Fruit fly (Drosophila melanogaster) whole organism, wandering third instar larva: ENCODE data around the gene Lipt2.

Source experiments
- Dfd ChIP-seq: fragments of >200 bp; optimal IDR thresholded peaks from 2 replicates; lab custom pipeline; 2017; ENCODE audit warnings: missing biosample characterization, missing genetic modification characterization
- GATAd ChIP-seq: sonication (Bioruptor generic); optimal IDR thresholded peaks from 2 replicates; lab custom pipeline; 2016; ENCODE audit warnings: missing biosample characterization, missing genetic modification characterization
- Jra ChIP-seq: sonication (Bioruptor generic); optimal IDR thresholded peaks from 2 replicates; lab custom pipeline; 2016; ENCODE audit warnings: missing biosample characterization, missing genetic modification characterization
- Mio ChIP-seq: sonication (Bioruptor generic); optimal IDR thresholded peaks from 2 replicates; lab custom pipeline; 2016; ENCODE audit warnings: missing biosample characterization, missing genetic modification characterization
- Myc ChIP-seq: fragments of >200 bp; optimal IDR thresholded peaks from 2 replicates; lab custom pipeline; 2017
- Sp1 ChIP-seq: fragments of 200-800 bp; sonication (Bioruptor generic); optimal IDR thresholded peaks from 3 replicates; lab custom pipeline; 2019; ENCODE audit warnings: missing biosample characterization, mild to moderate bottlenecking, missing genetic modification characterization, moderate library complexity
- brk ChIP-seq: fragments of 200-800 bp; sonication (Bioruptor generic); optimal IDR thresholded peaks from 2 replicates; lab custom pipeline; 2016; ENCODE audit warnings: missing biosample characterization, mild to moderate bottlenecking, missing genetic modification characterization
- fru ChIP-seq: fragments of 200-800 bp; sonication (Bioruptor generic); optimal IDR thresholded peaks from 3 replicates; lab custom pipeline; 2016; ENCODE audit warnings: missing biosample characterization, mild to moderate bottlenecking, missing genetic modification characterization
- h ChIP-seq: fragments of 200-800 bp; sonication (Bioruptor generic); optimal IDR thresholded peaks from 3 replicates; lab custom pipeline; 2016; ENCODE audit warnings: missing biosample characterization, mild to moderate bottlenecking, missing genetic modification characterization
- usp ChIP-seq: fragments of >200 bp; optimal IDR thresholded peaks from 2 replicates; lab custom pipeline; 2017; ENCODE audit warnings: missing biosample characterization, missing genetic modification characterization
- woc ChIP-seq: sonication (Bioruptor generic); optimal IDR thresholded peaks from 2 replicates; lab custom pipeline; 2016; ENCODE audit warnings: missing biosample characterization, mild to moderate bottlenecking, missing genetic modification characterization

dm6 chr3R:4471846-4472693 lies 34.9 kb upstream of the Lipt2 start:
- TF ChIP-seq brk (GFP tag; lab: Kevin White, UChicago) (no peak), fru (GFP tag; lab: Kevin White, UChicago) (no peak), Sp1 (GFP tag; lab: Kevin White, UChicago) (no peak), woc (GFP tag; lab: Kevin White, UChicago) (no peak), Dfd (no peak), usp (GFP tag; lab: Kevin White, UChicago) (no peak), Mio (no peak), Myc (lab: Kevin White, UChicago) (no peak), Jra (GFP tag; lab: Kevin White, UChicago) (no peak), h (GFP tag; lab: Kevin White, UChicago) (no peak), GATAd (GFP tag; lab: Kevin White, UChicago) (no peak)
